Worm (Caenorhabditis elegans) whole organism, young adult: ENCODE data around the gene C40A11.2.

Experiments
- dpff-1 ChIP-seq: sonication (generic microtip); optimal IDR thresholded peaks from 2 replicates; lab custom pipeline; 2017; ENCODE audit warnings: mild to moderate bottlenecking, missing genetic modification characterization, missing compliant biosample characterization
- unc-62 ChIP-seq: fragments of 150-350 bp; optimal IDR thresholded peaks from 2 replicates; lab custom pipeline; 2014; ENCODE audit warnings: missing biosample characterization, missing genetic modification reagents, missing genetic modification characterization

ce11 chrII:2186730-2187129 is 40.0 kb downstream of the C40A11.2 start:
- TF ChIP-seq dpff-1 (no peak), unc-62 (GFP tag; lab: Kevin White, UChicago) (no peak)
